Fruit fly (Drosophila melanogaster) whole organism, prepupa: ENCODE data around the gene Amacr.
A peak's percentile ranks its signal among the peaks of the same experiment; 100 is the strongest.

Experiments used
- CG6792 ChIP-seq: fragments of 200-800 bp; sonication (Bioruptor generic); optimal IDR thresholded peaks from 3 replicates; lab custom pipeline; 2016; ENCODE audit warnings: missing biosample characterization, missing genetic modification characterization
- Eip75B ChIP-seq: fragments of 200-800 bp; sonication (Bioruptor generic); optimal IDR thresholded peaks from 3 replicates; lab custom pipeline; 2016; ENCODE audit warnings: missing biosample characterization, missing genetic modification characterization
- Ets96B ChIP-seq: fragments of 200-800 bp; optimal IDR thresholded peaks from 2 replicates; lab custom pipeline; 2019; ENCODE audit warnings: missing biosample characterization, mild to moderate bottlenecking, missing genetic modification characterization, moderate library complexity
- fd85E ChIP-seq: fragments of 200-800 bp; sonication (Bioruptor generic); optimal IDR thresholded peaks from 3 replicates; lab custom pipeline; 2016; ENCODE audit warnings: missing biosample characterization, missing genetic modification characterization
- lz ChIP-seq: fragments of 200-800 bp; sonication (Bioruptor generic); optimal IDR thresholded peaks from 3 replicates; lab custom pipeline; 2016; ENCODE audit warnings: missing biosample characterization, missing genetic modification characterization

- TF ChIP-seq fd85E (no peak), lz (no peak), CG6792 (GFP tag; lab: Kevin White, UChicago) (no peak), Ets96B (peak; percentile 50), Eip75B (peak; percentile 44)
Measured at dm6 chr2L:20721456-20721855, 30.7 kb downstream of the Amacr start.
